Worm (Caenorhabditis elegans): ENCODE results near the gene syf-2.
A peak's percentile ranks its signal among the peaks of the same experiment; 100 is the strongest.

Gene syf-2

DNA sequence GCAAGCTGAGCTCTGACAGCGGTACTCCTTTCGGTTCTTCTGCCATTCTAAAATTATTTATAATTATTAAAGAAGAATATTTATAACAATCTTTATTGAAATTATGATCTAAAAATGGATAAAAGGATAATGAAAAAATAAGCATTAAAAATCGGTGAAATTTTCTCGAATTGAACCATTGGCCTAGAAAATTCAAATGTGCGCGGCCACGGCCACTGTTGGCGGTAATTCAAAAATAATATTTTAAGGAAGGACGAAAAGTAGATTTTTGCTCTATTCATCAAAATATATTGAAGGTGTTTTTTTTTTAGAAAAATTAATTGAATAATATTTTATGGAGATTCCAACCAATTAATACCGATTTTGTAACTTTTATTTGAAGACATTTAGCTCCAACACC is 36.9 kb upstream of the syf-2 start, which contains the start of gene pfd-5:
Gene pfd-5, minus strand, starts transcription at position 47 of the 400 bp plus-strand sequence.
- TF ChIP-seq ceh-13 (GFP tag; optimal IDR thresholded peaks at IDR 0.05) (no peak), hnd-1 (tag; optimal IDR thresholded peaks at IDR 0.05) (no peak), flt-1 (GFP tag; IDR thresholded peaks at IDR 0.05) (no peak), hmbx-1 (tag; optimal IDR thresholded peaks at IDR 0.05) (peak; percentile 0), ceh-36 (tag; optimal IDR thresholded peaks at IDR 0.05) (no peak), hmg-4 (GFP tag; optimal IDR thresholded peaks at IDR 0.05) (no peak), sea-1 (GFP tag; conservative IDR thresholded peaks at IDR 0.05) (0 out of 2 replicates have a peak, but pooled peaks have one; percentile 11), B0310.2 (tag; optimal IDR thresholded peaks at IDR 0.05) (no peak), tbx-37 (GFP tag; conservative IDR thresholded peaks at IDR 0.05) (peak; percentile 95), F13C5.2 (tag; optimal IDR thresholded peaks at IDR 0.05) (peak; percentile 35), pes-1 (GFP tag; IDR thresholded peaks at IDR 0.05) (peak; percentile 77), aly-1 (tag; optimal IDR thresholded peaks at IDR 0.05) (no peak), tbx-11 (GFP tag; IDR thresholded peaks at IDR 0.05) (no peak), ama-1 (optimal IDR thresholded peaks at IDR 0.05) (no peak), ets-7 (tag; optimal IDR thresholded peaks at IDR 0.05) (no peak), tra-4 (tag; optimal IDR thresholded peaks at IDR 0.05) (no peak), scrt-1 (GFP tag; IDR thresholded peaks at IDR 0.05) (no peak)

DNA sequence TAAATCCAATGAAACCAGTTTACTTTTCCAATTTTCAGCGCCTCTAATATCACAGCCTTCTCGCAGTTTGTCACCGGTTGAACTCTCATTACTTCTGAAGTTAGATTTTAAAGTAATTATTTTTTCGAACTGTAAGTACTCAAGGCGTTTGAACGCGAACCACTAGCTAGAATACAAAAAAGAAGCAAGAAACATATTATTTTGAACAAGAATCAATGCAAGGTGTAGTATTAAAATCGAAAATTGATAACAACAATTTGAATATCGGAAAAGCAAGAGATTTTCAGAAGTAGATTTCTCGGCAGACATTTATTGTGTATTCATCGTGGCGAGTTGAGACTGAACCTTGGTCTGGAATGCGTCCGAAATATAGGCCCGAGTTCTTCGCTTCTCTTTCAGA is 36.1 kb upstream of the syf-2 start, which contains the start of gene exos-9:
Gene exos-9, minus strand, starts transcription at position 101 of the 400 bp plus-strand sequence.
- no peak for TF ChIP-seq scrt-1 (GFP tag; IDR thresholded peaks at IDR 0.05)
- TF ChIP-seq flt-1 (GFP tag; IDR thresholded peaks at IDR 0.05): no peak
- TF ChIP-seq hnd-1 (tag; optimal IDR thresholded peaks at IDR 0.05): no peak
- TF ChIP-seq tra-4 (tag; optimal IDR thresholded peaks at IDR 0.05): no peak

DNA sequence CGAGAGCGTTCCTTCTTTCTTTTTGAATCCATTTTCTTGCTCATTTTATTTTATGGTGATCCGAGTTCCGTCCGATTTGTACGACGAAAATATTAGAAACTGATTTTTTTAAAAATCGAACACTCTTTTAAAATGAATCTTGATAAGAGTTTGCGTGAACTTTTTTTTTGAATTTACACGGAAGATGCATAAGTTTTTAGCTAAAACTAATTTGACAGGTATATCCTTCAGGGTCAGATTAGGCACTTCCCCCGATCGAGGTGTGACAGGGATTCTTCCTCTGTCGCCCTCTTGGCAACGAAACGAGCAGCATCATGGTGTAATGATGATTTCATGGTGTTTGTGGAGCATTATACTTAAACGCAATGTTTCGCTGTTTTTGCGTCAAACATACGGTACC is 33.4 kb upstream of the syf-2 start, which contains the start of gene F37C12.18:
Gene F37C12.18, minus strand, starts transcription at position 101 of the 400 bp plus-strand sequence.
- TF ChIP-seq hmg-4 (GFP tag; optimal IDR thresholded peaks at IDR 0.05) (no peak), aly-1 (tag; optimal IDR thresholded peaks at IDR 0.05) (no peak), flt-1 (GFP tag; IDR thresholded peaks at IDR 0.05) (no peak), B0310.2 (tag; optimal IDR thresholded peaks at IDR 0.05) (no peak), ets-7 (tag; optimal IDR thresholded peaks at IDR 0.05) (no peak), tbx-11 (GFP tag; IDR thresholded peaks at IDR 0.05) (no peak), tbx-37 (GFP tag; conservative IDR thresholded peaks at IDR 0.05) (no peak), hnd-1 (tag; optimal IDR thresholded peaks at IDR 0.05) (no peak), F13C5.2 (tag; optimal IDR thresholded peaks at IDR 0.05) (no peak), ceh-13 (GFP tag; optimal IDR thresholded peaks at IDR 0.05) (no peak), pes-1 (GFP tag; IDR thresholded peaks at IDR 0.05) (no peak), ceh-36 (tag; optimal IDR thresholded peaks at IDR 0.05) (no peak), ama-1 (optimal IDR thresholded peaks at IDR 0.05) (no peak), scrt-1 (GFP tag; IDR thresholded peaks at IDR 0.05) (no peak), tra-4 (tag; optimal IDR thresholded peaks at IDR 0.05) (no peak), sea-1 (GFP tag; conservative IDR thresholded peaks at IDR 0.05) (no peak), hmbx-1 (tag; optimal IDR thresholded peaks at IDR 0.05) (no peak)

DNA sequence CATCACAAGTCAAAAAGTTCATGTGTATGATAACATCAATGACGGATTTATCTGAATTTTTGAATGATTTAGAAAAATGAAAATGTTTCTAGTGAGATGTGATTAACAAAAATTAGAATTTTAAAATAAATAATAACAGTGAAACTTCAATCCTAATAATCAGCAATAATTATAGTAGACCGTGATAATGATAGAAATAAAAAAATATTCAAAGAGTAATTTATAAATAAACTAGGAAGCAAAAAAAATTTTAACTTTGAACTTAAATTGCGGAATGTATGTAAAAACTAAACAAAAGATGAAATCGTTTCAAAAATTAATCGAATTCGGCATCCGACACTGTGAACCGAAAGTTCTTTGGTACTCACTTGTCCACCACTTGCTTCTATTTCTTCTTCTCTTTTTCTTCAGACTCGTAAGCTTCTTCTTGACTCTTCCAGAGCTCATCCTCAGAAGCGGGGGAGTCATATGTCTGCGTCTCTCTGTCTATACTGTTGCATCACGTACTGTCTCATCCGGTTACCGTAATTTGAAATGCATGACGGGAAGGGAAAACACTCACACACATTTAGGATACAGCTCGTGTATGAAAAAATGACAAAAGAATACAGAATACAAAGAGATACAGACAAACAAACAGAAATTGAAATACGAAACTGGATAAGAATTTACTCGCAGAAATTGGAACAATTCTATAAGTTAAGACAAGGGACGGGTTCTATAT is 31.2 kb upstream of the syf-2 start, which contains the start of gene mec-14:
Gene mec-14, minus strand, starts transcription at position 51 of the 724 bp plus-strand sequence.
- TF ChIP-seq ama-1 (optimal IDR thresholded peaks at IDR 0.05): no peak

DNA sequence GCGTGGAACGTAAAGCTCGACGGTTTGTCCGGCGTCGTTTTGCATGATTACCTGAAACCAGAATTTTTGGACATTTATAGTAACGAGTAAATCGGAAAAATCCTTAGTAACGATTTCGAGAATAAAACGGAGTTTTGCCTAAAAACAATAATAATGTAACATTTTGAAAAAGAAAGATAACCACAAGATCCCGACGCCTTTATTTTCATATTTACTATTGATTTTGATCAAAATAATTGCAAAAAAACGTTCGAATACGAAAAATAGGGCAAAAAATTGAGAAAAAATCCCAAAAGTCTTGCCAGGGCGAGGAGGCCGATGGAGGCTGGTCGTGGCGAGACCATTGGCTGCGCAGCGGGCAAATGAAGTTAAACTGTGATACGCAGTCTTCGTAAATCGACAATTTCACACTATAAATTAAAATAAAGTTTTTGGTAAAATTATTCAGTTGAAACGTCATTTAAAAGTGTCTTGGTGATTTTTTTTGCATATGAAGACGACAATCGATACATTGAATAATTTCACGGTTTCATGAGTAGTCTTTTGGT is 27.7 kb upstream of the syf-2 start, which contains the start of gene rps-21:
Gene rps-21, minus strand, starts transcription at position 51 of the 548 bp plus-strand sequence.
- TF ChIP-seq F13C5.2 (tag; optimal IDR thresholded peaks at IDR 0.05): peak; percentile 47
- 0 out of 2 replicates have a peak, but pooled peaks have one; percentile 32 for TF ChIP-seq pes-1 (GFP tag; IDR thresholded peaks at IDR 0.05)
- no peak for TF ChIP-seq ceh-13 (GFP tag; optimal IDR thresholded peaks at IDR 0.05)
- no peak for TF ChIP-seq ceh-36 (tag; optimal IDR thresholded peaks at IDR 0.05)
- no peak for TF ChIP-seq ets-7 (tag; optimal IDR thresholded peaks at IDR 0.05)
- peak; percentile 24 for TF ChIP-seq hmg-4 (GFP tag; optimal IDR thresholded peaks at IDR 0.05)
- no peak for TF ChIP-seq hmbx-1 (tag; optimal IDR thresholded peaks at IDR 0.05)

DNA sequence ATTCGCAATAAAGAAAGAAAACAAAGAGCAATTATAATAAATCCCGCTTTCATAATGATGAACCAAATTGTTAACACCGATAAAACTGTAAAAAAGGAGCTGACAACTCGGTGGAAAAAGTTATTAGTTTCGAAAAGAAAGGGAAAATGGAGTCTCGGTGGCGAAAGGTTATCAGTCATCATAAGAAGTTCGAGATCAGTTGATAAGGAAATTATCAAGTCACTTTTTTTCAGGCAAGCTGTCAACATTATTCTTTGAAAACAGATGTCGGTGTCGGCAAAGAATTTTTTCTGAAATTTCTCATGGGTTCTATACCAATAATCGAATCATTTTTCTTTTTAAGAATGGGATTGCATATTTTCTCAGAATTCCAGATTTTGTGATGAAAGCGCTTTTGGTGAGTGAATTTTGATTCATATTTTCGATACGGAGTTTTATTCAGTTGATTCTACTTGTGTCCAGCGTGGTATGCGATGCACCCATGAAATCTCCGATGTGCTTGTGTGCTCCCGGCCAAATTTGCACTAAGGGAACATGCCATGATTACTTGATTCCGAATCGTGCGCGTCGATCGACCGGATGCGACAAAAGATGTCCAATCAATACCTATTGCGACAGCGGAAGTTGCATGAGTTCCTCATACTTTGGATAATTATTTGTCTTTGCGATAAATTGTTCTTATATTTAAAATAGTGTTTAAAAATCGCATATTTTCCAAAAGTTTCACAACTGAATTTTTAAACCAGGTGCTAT is 26.6 kb upstream of the syf-2 start, which contains the start of the genes F37C12.21 and F37C12.10:
Gene F37C12.21, plus strand, starts transcription at position 58 of the 753 bp plus-strand sequence.
Gene F37C12.10, minus strand, starts transcription at position 85 of the 753 bp plus-strand sequence.
- TF ChIP-seq tra-4 (tag; optimal IDR thresholded peaks at IDR 0.05): no peak
- TF ChIP-seq tbx-11 (GFP tag; IDR thresholded peaks at IDR 0.05): no peak
- TF ChIP-seq tbx-37 (GFP tag; conservative IDR thresholded peaks at IDR 0.05): no peak
- TF ChIP-seq ets-7 (tag; optimal IDR thresholded peaks at IDR 0.05): no peak
- no peak for TF ChIP-seq hmg-4 (GFP tag; optimal IDR thresholded peaks at IDR 0.05)
- TF ChIP-seq F13C5.2 (tag; optimal IDR thresholded peaks at IDR 0.05): no peak
- no peak for TF ChIP-seq flt-1 (GFP tag; IDR thresholded peaks at IDR 0.05)
- TF ChIP-seq ceh-36 (tag; optimal IDR thresholded peaks at IDR 0.05): no peak
- TF ChIP-seq scrt-1 (GFP tag; IDR thresholded peaks at IDR 0.05): no peak
- TF ChIP-seq ama-1 (optimal IDR thresholded peaks at IDR 0.05): no peak
- TF ChIP-seq hmbx-1 (tag; optimal IDR thresholded peaks at IDR 0.05): no peak
- no peak for TF ChIP-seq pes-1 (GFP tag; IDR thresholded peaks at IDR 0.05)
- no peak for TF ChIP-seq aly-1 (tag; optimal IDR thresholded peaks at IDR 0.05)
- no peak for TF ChIP-seq ceh-13 (GFP tag; optimal IDR thresholded peaks at IDR 0.05)
- TF ChIP-seq sea-1 (GFP tag; conservative IDR thresholded peaks at IDR 0.05): no peak

DNA sequence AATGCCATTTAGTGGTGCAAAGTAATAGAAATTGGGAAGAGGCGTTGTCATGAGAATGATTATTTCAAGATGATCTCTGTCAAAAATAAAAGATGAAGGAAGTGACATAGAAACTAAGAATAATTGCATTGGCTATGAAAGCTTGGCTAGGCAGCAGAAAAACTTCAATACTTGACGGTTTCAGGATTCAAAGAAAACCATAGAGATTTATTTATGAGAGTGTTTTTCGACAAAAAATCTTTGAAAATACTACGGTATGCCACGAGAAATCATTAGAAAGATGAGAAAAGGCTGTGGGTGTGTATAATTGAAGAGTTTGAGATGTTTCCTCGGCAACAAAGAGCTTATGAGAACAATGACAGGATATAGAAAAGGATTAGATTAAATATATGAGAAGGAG is 23.6 kb upstream of the syf-2 start, which contains the start of gene F37C12.14:
Gene F37C12.14, minus strand, starts transcription at position 101 of the 400 bp plus-strand sequence.
- no peak for TF ChIP-seq B0310.2 (tag; optimal IDR thresholded peaks at IDR 0.05)
- TF ChIP-seq ceh-36 (tag; optimal IDR thresholded peaks at IDR 0.05): no peak
- no peak for TF ChIP-seq pes-1 (GFP tag; IDR thresholded peaks at IDR 0.05)
- no peak for TF ChIP-seq sea-1 (GFP tag; conservative IDR thresholded peaks at IDR 0.05)
